Worm (Caenorhabditis elegans): ENCODE results near the gene ceh-23.

DNA sequence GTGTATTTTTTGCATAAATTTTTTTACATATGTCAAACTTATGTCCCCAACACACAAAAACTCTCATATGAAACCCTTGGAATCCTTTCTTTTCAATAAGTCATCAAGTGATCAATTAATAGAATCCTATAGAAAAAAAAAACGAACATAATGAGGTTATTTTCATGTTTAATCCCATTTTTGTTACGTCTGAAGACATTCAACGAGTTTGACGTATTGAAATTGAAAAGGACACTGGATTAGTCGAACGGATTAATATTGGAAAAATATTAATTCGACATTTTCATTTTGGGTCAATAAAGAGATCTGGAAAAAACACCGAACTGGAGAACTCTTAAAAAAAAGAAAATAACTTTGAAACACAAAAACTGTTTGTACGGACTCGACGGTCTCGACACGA is 6.9 kb upstream of the ceh-23 start:
- TF ChIP-seq dao-5 (tag; optimal IDR thresholded peaks at IDR 0.05) (no peak), W03F9.2 (tag; optimal IDR thresholded peaks at IDR 0.05) (no peak), him-1 (tag; optimal IDR thresholded peaks at IDR 0.05) (no peak)
